Fruit fly (Drosophila melanogaster) whole organism, embryonic: ENCODE measurements around the gene Ero1L.

Experiments
- Awh ChIP-seq: fragments of 200-800 bp; sonication (Bioruptor generic); IDR thresholded peaks from 2 replicates; pipeline ENCODE4, ENCODE4 v1.3.6; 2022; ENCODE audit warnings: missing biosample characterization, missing genetic modification characterization
- CG10267 ChIP-seq: fragments of 200-800 bp; sonication (Bioruptor generic); optimal IDR thresholded peaks from 2 replicates; lab custom pipeline; 2018; ENCODE audit warnings: missing biosample characterization, mild to moderate bottlenecking, missing genetic modification characterization, moderate library complexity
- CG10274 ChIP-seq: fragments of 200-800 bp; sonication (Bioruptor generic); optimal IDR thresholded peaks from 3 replicates; lab custom pipeline; 2017; ENCODE audit warnings: missing biosample characterization, mild to moderate bottlenecking, missing genetic modification characterization
- CG11085 ChIP-seq: fragments of 200-800 bp; sonication (Bioruptor generic); IDR thresholded peaks from 2 replicates; pipeline ENCODE4 v1.3.6; 2022; ENCODE audit warnings: missing biosample characterization, missing genetic modification characterization
- CG11398 ChIP-seq: fragments of 200-800 bp; sonication (Bioruptor generic); optimal IDR thresholded peaks from 2 replicates; lab custom pipeline; 2016; ENCODE audit warnings: missing biosample characterization, missing genetic modification characterization
- CG12299 ChIP-seq: fragments of 200-800 bp; sonication (Bioruptor generic); optimal IDR thresholded peaks from 2 replicates; lab custom pipeline; 2018; ENCODE audit warnings: missing biosample characterization, mild to moderate bottlenecking, missing genetic modification characterization
- CG1602 ChIP-seq: fragments of 200-800 bp; sonication (Bioruptor generic); optimal IDR thresholded peaks from 3 replicates; lab custom pipeline; 2016; ENCODE audit warnings: missing biosample characterization, missing genetic modification characterization
- CG16815 ChIP-seq: fragments of 200-800 bp; sonication (Bioruptor generic); optimal IDR thresholded peaks from 3 replicates; lab custom pipeline; 2017; ENCODE audit warnings: missing biosample characterization, mild to moderate bottlenecking, missing genetic modification characterization
- CG17361 ChIP-seq: fragments of 200-800 bp; sonication (Bioruptor generic); IDR thresholded peaks from 3 replicates; pipeline ENCODE4 v1.3.6; 2022; ENCODE audit warnings: missing biosample characterization, missing genetic modification characterization
- CG30431 ChIP-seq: fragments of 200-800 bp; sonication (Bioruptor generic); optimal IDR thresholded peaks from 2 replicates; lab custom pipeline; 2017; ENCODE audit warnings: missing biosample characterization, missing genetic modification characterization
- CG31365 ChIP-seq: fragments of 200-800 bp; sonication (Bioruptor generic); optimal IDR thresholded peaks from 2 replicates; lab custom pipeline; 2018; ENCODE audit warnings: missing biosample characterization, mild to moderate bottlenecking, missing genetic modification characterization
- CG3281 ChIP-seq: fragments of 200-800 bp; sonication (Bioruptor generic); optimal IDR thresholded peaks from 3 replicates; lab custom pipeline; 2017; ENCODE audit warnings: missing biosample characterization, mild to moderate bottlenecking, missing genetic modification characterization
- CG3847 ChIP-seq: fragments of 200-800 bp; sonication (Bioruptor generic); IDR thresholded peaks from 2 replicates; pipeline ENCODE4 v1.3.6; 2022; ENCODE audit warnings: missing biosample characterization, missing genetic modification characterization
- CG4730 ChIP-seq: fragments of 200-800 bp; sonication (Bioruptor generic); IDR thresholded peaks from 2 replicates; pipeline ENCODE4 v1.3.6; 2022; ENCODE audit warnings: missing biosample characterization, missing genetic modification characterization
- CG6175 ChIP-seq: fragments of 200-800 bp; sonication (Bioruptor generic); IDR thresholded peaks from 3 replicates; pipeline ENCODE4 v1.3.6; 2022; ENCODE audit warnings: missing biosample characterization, missing genetic modification characterization
- CG6654 ChIP-seq: fragments of 200-800 bp; sonication (Bioruptor generic); optimal IDR thresholded peaks from 2 replicates; lab custom pipeline; 2017; ENCODE audit warnings: missing biosample characterization, mild to moderate bottlenecking, missing genetic modification characterization
- CG7928 ChIP-seq: fragments of 200-800 bp; sonication (Bioruptor generic); optimal IDR thresholded peaks from 2 replicates; lab custom pipeline; 2017; ENCODE audit warnings: missing biosample characterization, mild to moderate bottlenecking, missing genetic modification characterization
- CG7987 ChIP-seq: fragments of 200-800 bp; sonication (Bioruptor generic); optimal IDR thresholded peaks from 2 replicates; lab custom pipeline; 2018; ENCODE audit warnings: missing biosample characterization, mild to moderate bottlenecking, missing genetic modification characterization, moderate library complexity
- CG9437 ChIP-seq: fragments of 200-800 bp; sonication (Bioruptor generic); optimal IDR thresholded peaks from 2 replicates; lab custom pipeline; 2018; ENCODE audit warnings: missing biosample characterization, mild to moderate bottlenecking, missing genetic modification characterization
- CG9876 ChIP-seq: fragments of 200-800 bp; sonication (Bioruptor generic); optimal IDR thresholded peaks from 2 replicates; lab custom pipeline; 2016; ENCODE audit warnings: missing biosample characterization, missing genetic modification characterization
- CrebB ChIP-seq: fragments of 200-800 bp; sonication (Bioruptor generic); optimal IDR thresholded peaks from 3 replicates; lab custom pipeline; 2018; ENCODE audit warnings: missing biosample characterization, mild to moderate bottlenecking, missing genetic modification characterization
- Dip2 ChIP-seq: fragments of 200-800 bp; sonication (Bioruptor generic); IDR thresholded peaks from 2 replicates; pipeline ENCODE4 v1.3.6; 2022; ENCODE audit warnings: missing biosample characterization, missing genetic modification characterization
- E2f1 ChIP-seq: fragments of 200-800 bp; sonication (Bioruptor generic); IDR thresholded peaks from 2 replicates; pipeline ENCODE4 v1.3.6; 2022; ENCODE audit warnings: missing biosample characterization, missing genetic modification characterization
- Fer1 ChIP-seq: fragments of 200-800 bp; sonication (Bioruptor generic); optimal IDR thresholded peaks from 2 replicates; lab custom pipeline; 2017; ENCODE audit warnings: missing biosample characterization, mild to moderate bottlenecking, missing genetic modification characterization
- GATAe ChIP-seq: fragments of 200-800 bp; sonication (Bioruptor generic); conservative IDR thresholded peaks from 2 replicates; pipeline ENCODE4 v1.3.6; 2022; ENCODE audit warnings: missing biosample characterization, missing genetic modification characterization
- HLH54F ChIP-seq: fragments of 200-800 bp; sonication (Bioruptor generic); optimal IDR thresholded peaks from 3 replicates; lab custom pipeline; 2016; ENCODE audit warnings: missing biosample characterization, missing genetic modification characterization
- Hand ChIP-seq: fragments of 200-800 bp; sonication (Bioruptor generic); optimal IDR thresholded peaks from 2 replicates; lab custom pipeline; 2017; ENCODE audit warnings: mild to moderate bottlenecking, missing biosample characterization, missing genetic modification reagents, missing genetic modification characterization
- Kr ChIP-seq: fragments of 200-800 bp; sonication (Bioruptor generic); optimal IDR thresholded peaks from 2 replicates; lab custom pipeline; 2017; ENCODE audit warnings: missing biosample characterization, mild to moderate bottlenecking, missing genetic modification characterization
- Lpt ChIP-seq: fragments of >200 bp; optimal IDR thresholded peaks from 2 replicates; lab custom pipeline; 2018; ENCODE audit warnings: missing biosample characterization, missing genetic modification characterization
- Max ChIP-seq: fragments of 200-800 bp; sonication (Bioruptor generic); optimal IDR thresholded peaks from 2 replicates; lab custom pipeline; 2016; ENCODE audit warnings: missing biosample characterization, mild to moderate bottlenecking, missing genetic modification characterization
- Med ChIP-seq: fragments of 200-800 bp; sonication (Bioruptor generic); peaks from one replicate; lab custom pipeline; 2016; ENCODE audit warnings: missing biosample characterization, missing genetic modification characterization, mild to moderate bottlenecking, inconsistent platforms, moderate library complexity
- Mrtf ChIP-seq: fragments of 200-800 bp; sonication (Bioruptor generic); IDR thresholded peaks from 3 replicates; pipeline ENCODE4 v1.3.6; 2022; ENCODE audit warnings: missing biosample characterization, missing genetic modification characterization
- Myb ChIP-seq: fragments of 200-800 bp; sonication (Bioruptor generic); optimal IDR thresholded peaks from 2 replicates; lab custom pipeline; 2016; ENCODE audit warnings: missing biosample characterization, missing genetic modification characterization
- Rx ChIP-seq: fragments of 200-800 bp; sonication (Bioruptor generic); IDR thresholded peaks from 2 replicates; pipeline ENCODE4 v1.3.6; 2022; ENCODE audit warnings: missing biosample characterization, missing genetic modification characterization
- Sox102F ChIP-seq: fragments of 200-800 bp; sonication (Bioruptor generic); optimal IDR thresholded peaks from 2 replicates; lab custom pipeline; 2018; ENCODE audit warnings: missing biosample characterization, mild to moderate bottlenecking, missing genetic modification characterization, moderate library complexity
- Usf ChIP-seq: fragments of 200-800 bp; sonication (Bioruptor generic); optimal IDR thresholded peaks from 2 replicates; lab custom pipeline; 2017; ENCODE audit warnings: missing genotype, missing biosample characterization, missing genetic modification characterization
- bbx ChIP-seq: fragments of 200-800 bp; sonication (Bioruptor generic); IDR thresholded peaks from 2 replicates; pipeline ENCODE4 v1.3.6; 2022; ENCODE audit warnings: missing biosample characterization, missing genetic modification characterization; ENCODE audit not compliant: partially characterized antibody
- croc ChIP-seq: fragments of 200-800 bp; sonication (Bioruptor generic); conservative IDR thresholded peaks from 3 replicates; pipeline ENCODE4 v1.3.6; 2022; ENCODE audit warnings: missing biosample characterization, missing genetic modification characterization
- crol ChIP-seq: fragments of 200-800 bp; sonication (Bioruptor generic); IDR thresholded peaks from 2 replicates; pipeline ENCODE4 v1.3.6; 2022; ENCODE audit warnings: missing biosample characterization, missing genetic modification characterization
- kah ChIP-seq: fragments of 200-800 bp; sonication (Bioruptor generic); optimal IDR thresholded peaks from 2 replicates; lab custom pipeline; 2018; ENCODE audit warnings: missing biosample characterization, mild to moderate bottlenecking, missing genetic modification characterization
- klu ChIP-seq: fragments of 200-800 bp; sonication (Bioruptor generic); IDR thresholded peaks from 2 replicates; pipeline ENCODE4 v1.3.6; 2022; ENCODE audit warnings: missing biosample characterization, missing genetic modification characterization
- lov ChIP-seq, 2 experiments: fragments of 200-800 bp in 1 of 2; fragments of >200 bp in 1 of 2; sonication (Bioruptor generic) in 1 of 2; IDR thresholded peaks in 1 of 2; optimal IDR thresholded peaks in 1 of 2; 2 replicates in 1 of 2; 3 replicates in 1 of 2; pipeline versions ENCODE4 v1.3.6 to Lab custom; 2017 to 2022; ENCODE audit warnings: missing biosample characterization in 1 of 2, missing genetic modification characterization in 1 of 2
- nmo ChIP-seq: fragments of 200-800 bp; sonication (Bioruptor generic); optimal IDR thresholded peaks from 2 replicates; lab custom pipeline; 2018; ENCODE audit warnings: missing biosample characterization, mild to moderate bottlenecking, missing genetic modification characterization, moderate library complexity
- oc ChIP-seq: fragments of 200-800 bp; sonication (Bioruptor generic); optimal IDR thresholded peaks from 2 replicates; lab custom pipeline; 2018; ENCODE audit warnings: missing biosample characterization, mild to moderate bottlenecking, missing genetic modification characterization, moderate library complexity
- p53 ChIP-seq: fragments of 200-800 bp; sonication (Bioruptor generic); optimal IDR thresholded peaks from 2 replicates; lab custom pipeline; 2016; ENCODE audit warnings: missing biosample characterization, missing genetic modification characterization
- phol ChIP-seq: fragments of 200-800 bp; sonication (Bioruptor generic); optimal IDR thresholded peaks from 3 replicates; lab custom pipeline; 2018; ENCODE audit warnings: missing biosample characterization, mild to moderate bottlenecking, missing genetic modification characterization, moderate library complexity
- sug ChIP-seq: fragments of 200-800 bp; optimal IDR thresholded peaks from 2 replicates; lab custom pipeline; 2019; ENCODE audit warnings: missing biosample characterization, mild to moderate bottlenecking, missing genetic modification characterization, moderate library complexity
- tx ChIP-seq: fragments of 200-800 bp; sonication (Bioruptor generic); optimal IDR thresholded peaks from 2 replicates; lab custom pipeline; 2016; ENCODE audit warnings: missing biosample characterization, missing genetic modification characterization
- unc-4 ChIP-seq: fragments of 200-800 bp; sonication (Bioruptor generic); IDR thresholded peaks from 2 replicates; pipeline ENCODE4 v1.3.6; 2022; ENCODE audit warnings: missing biosample characterization, missing genetic modification characterization; ENCODE audit not compliant: partially characterized antibody
- vvl ChIP-seq: fragments of 200-800 bp; sonication (Bioruptor generic); IDR thresholded peaks from 2 replicates; pipeline ENCODE4 v1.3.6; 2022; ENCODE audit warnings: missing biosample characterization, missing genetic modification characterization
- z ChIP-seq: fragments of 200-800 bp; sonication (Bioruptor generic); IDR thresholded peaks from 3 replicates; pipeline ENCODE4 v1.3.6; 2022; ENCODE audit warnings: missing biosample characterization, missing genetic modification characterization
- zf30C ChIP-seq: fragments of 200-800 bp; sonication (Bioruptor generic); optimal IDR thresholded peaks from 3 replicates; lab custom pipeline; 2018; ENCODE audit warnings: missing biosample characterization, mild to moderate bottlenecking, missing genetic modification characterization

Ero1L gene

DNA sequence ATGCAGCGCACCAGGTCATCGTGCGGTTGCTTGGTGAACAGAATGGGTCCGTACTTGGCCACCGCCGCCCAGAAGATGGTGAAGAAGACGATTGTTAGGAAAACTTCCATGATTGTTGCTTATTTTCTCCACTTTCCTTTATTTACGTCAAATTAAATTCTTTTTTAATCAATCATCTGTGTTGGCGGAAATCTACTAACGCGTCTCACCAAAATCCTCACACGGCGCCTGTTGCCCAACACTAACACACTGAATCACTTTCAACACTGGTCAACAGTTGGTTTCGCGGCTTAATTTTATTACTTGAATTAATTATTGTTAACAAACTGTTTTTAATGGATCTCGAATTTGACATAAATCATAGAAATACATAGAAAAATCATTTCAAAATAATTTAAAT, 16.5 kb downstream of the Ero1L start, which contains the start of gene VhaM9.7-c (continued):
- TF ChIP-seq CG7928 (GFP tag; lab: Kevin White, UChicago): no peak
- TF ChIP-seq kah (GFP tag; lab: Kevin White, UChicago): peak; percentile 3
- peak; percentile 65 for TF ChIP-seq vvl (GFP tag; lab: Robert Waterston, UW)
- TF ChIP-seq p53 (GFP tag; lab: Kevin White, UChicago): no peak
- no peak for TF ChIP-seq CG3281 (GFP tag; lab: Kevin White, UChicago)
- no peak for TF ChIP-seq CG6654 (GFP tag; lab: Kevin White, UChicago)
- TF ChIP-seq CG7987 (GFP tag; lab: Kevin White, UChicago): peak; percentile 39
- TF ChIP-seq Dip2 (GFP tag; lab: Robert Waterston, UW): no peak
- TF ChIP-seq klu (GFP tag; lab: Robert Waterston, UW): no peak
- TF ChIP-seq CrebB (tag; lab: Kevin White, UChicago): no peak
- TF ChIP-seq CG6175 (GFP tag; lab: Robert Waterston, UW): no peak
- no peak for TF ChIP-seq Usf
- TF ChIP-seq CG16815 (GFP tag; lab: Kevin White, UChicago): no peak
- peak; percentile 34 for TF ChIP-seq Max (GFP tag; lab: Kevin White, UChicago)
- TF ChIP-seq Myb (GFP tag; lab: Kevin White, UChicago): peak; percentile 67
- TF ChIP-seq crol (GFP tag; lab: Robert Waterston, UW): no peak
- no peak for TF ChIP-seq CG11085 (GFP tag; lab: Robert Waterston, UW)
- TF ChIP-seq CG9437 (GFP tag; lab: Kevin White, UChicago): peak; percentile 13
- peak; percentile 96 for TF ChIP-seq CG10267 (tag; lab: Kevin White, UChicago)
- 0 out of 2 replicates have a peak, but pooled peaks have one; percentile 17 for TF ChIP-seq bbx (GFP tag; lab: Robert Waterston, UW)
- TF ChIP-seq Rx (GFP tag; lab: Robert Waterston, UW): no peak
- TF ChIP-seq CG3847 (GFP tag; lab: Robert Waterston, UW): peak; percentile 50; the same call in 1 of the 2 replicates
- no peak for TF ChIP-seq CG12299
- no peak for TF ChIP-seq croc (GFP tag; lab: Robert Waterston, UW)
- TF ChIP-seq HLH54F (GFP tag; lab: Kevin White, UChicago): peak; percentile 52
- no peak for TF ChIP-seq unc-4
- TF ChIP-seq oc (tag; lab: Kevin White, UChicago): no peak
- TF ChIP-seq CG11398: no peak
- TF ChIP-seq Mrtf (GFP tag; lab: Robert Waterston, UW): no peak
- TF ChIP-seq CG17361: no peak; the same call in 2 of the 3 replicates
- TF ChIP-seq CG4730: no peak
- no peak for TF ChIP-seq Lpt (GFP tag; lab: Kevin White, UChicago)
- no peak for TF ChIP-seq zf30C (GFP tag; lab: Kevin White, UChicago)
- TF ChIP-seq z (GFP tag; lab: Robert Waterston, UW): no peak
- TF ChIP-seq Med (GFP tag; lab: Kevin White, UChicago): peak; percentile 96
- no peak for TF ChIP-seq tx
- no peak for TF ChIP-seq Awh
- no peak for TF ChIP-seq Sox102F
- peak; percentile 26 for TF ChIP-seq sug (tag; lab: Kevin White, UChicago)
- no peak for TF ChIP-seq lov (optimal IDR thresholded peaks at IDR 0.05; lab: Kevin White, UChicago)
- TF ChIP-seq lov (GFP tag; IDR thresholded peaks at IDR 0.05; lab: Robert Waterston, UW): no peak
- no peak for TF ChIP-seq CG9876 (GFP tag; lab: Kevin White, UChicago)
- TF ChIP-seq Kr: no peak
- peak; percentile 11 for TF ChIP-seq Fer1
- TF ChIP-seq GATAe (GFP tag; lab: Robert Waterston, UW): no peak
- peak; percentile 39 for TF ChIP-seq phol
- TF ChIP-seq Hand (GFP tag; lab: Kevin White, UChicago): no peak
- no peak for TF ChIP-seq CG31365
- TF ChIP-seq CG1602: no peak
- TF ChIP-seq E2f1: no peak
- TF ChIP-seq CG30431 (GFP tag; lab: Kevin White, UChicago): no peak
- no peak for TF ChIP-seq CG10274 (GFP tag; lab: Kevin White, UChicago)
- TF ChIP-seq nmo (GFP tag; lab: Kevin White, UChicago): peak; percentile 14
